Fruit fly (Drosophila melanogaster) whole organism, embryonic: ENCODE data around the gene CG14036.

Experiments
- Asciz ChIP-seq: fragments of 200-800 bp; sonication (Bioruptor generic); optimal IDR thresholded peaks from 2 replicates; lab custom pipeline; 2017; ENCODE audit warnings: missing biosample characterization, mild to moderate bottlenecking, missing genetic modification characterization, missing genetic modification reagents
- CG11504 ChIP-seq: fragments of 200-800 bp; sonication (Bioruptor generic); optimal IDR thresholded peaks from 3 replicates; lab custom pipeline; 2019; ENCODE audit warnings: missing biosample characterization, mild to moderate bottlenecking, missing genetic modification characterization, moderate library complexity
- CG11695 ChIP-seq: fragments of 200-800 bp; sonication (Bioruptor generic); IDR thresholded peaks from 3 replicates; pipeline ENCODE4 v1.3.6; 2022; ENCODE audit warnings: missing biosample characterization, missing genetic modification characterization
- CG12236 ChIP-seq: fragments of 200-800 bp; sonication (Bioruptor generic); optimal IDR thresholded peaks from 2 replicates; lab custom pipeline; 2016; ENCODE audit warnings: missing biosample characterization, missing genetic modification characterization
- CG12299 ChIP-seq: fragments of 200-800 bp; sonication (Bioruptor generic); optimal IDR thresholded peaks from 2 replicates; lab custom pipeline; 2018; ENCODE audit warnings: missing biosample characterization, mild to moderate bottlenecking, missing genetic modification characterization
- CG14441 ChIP-seq: fragments of 200-800 bp; sonication (Bioruptor generic); IDR thresholded peaks from 2 replicates; pipeline ENCODE4 v1.3.6; 2022; ENCODE audit warnings: missing biosample characterization, missing genetic modification characterization
- CG16815 ChIP-seq: fragments of 200-800 bp; sonication (Bioruptor generic); optimal IDR thresholded peaks from 3 replicates; lab custom pipeline; 2017; ENCODE audit warnings: missing biosample characterization, mild to moderate bottlenecking, missing genetic modification characterization
- CG17359 ChIP-seq: fragments of 200-800 bp; sonication (Bioruptor generic); optimal IDR thresholded peaks from 3 replicates; lab custom pipeline; 2018; ENCODE audit warnings: missing biosample characterization, mild to moderate bottlenecking, missing genetic modification characterization, moderate library complexity
- CG17612 ChIP-seq: fragments of 200-800 bp; sonication (Bioruptor generic); IDR thresholded peaks from 2 replicates; pipeline ENCODE4 v1.3.6; 2022; ENCODE audit warnings: missing biosample characterization, missing genetic modification characterization
- CG1832 ChIP-seq: fragments of 200-800 bp; sonication (Bioruptor generic); optimal IDR thresholded peaks from 2 replicates; lab custom pipeline; 2017; ENCODE audit warnings: missing biosample characterization, mild to moderate bottlenecking, missing genetic modification characterization, inconsistent platforms
- CG2202 ChIP-seq: fragments of 200-800 bp; sonication (Bioruptor generic); optimal IDR thresholded peaks from 2 replicates; lab custom pipeline; 2018; ENCODE audit warnings: missing biosample characterization, mild to moderate bottlenecking, missing genetic modification characterization
- CG30431 ChIP-seq: fragments of 200-800 bp; sonication (Bioruptor generic); optimal IDR thresholded peaks from 2 replicates; lab custom pipeline; 2017; ENCODE audit warnings: missing biosample characterization, missing genetic modification characterization
- CG31388 ChIP-seq: fragments of 200-800 bp; sonication (Bioruptor generic); optimal IDR thresholded peaks from 2 replicates; lab custom pipeline; 2016; ENCODE audit warnings: missing biosample characterization, missing genetic modification characterization
- CG3847 ChIP-seq: fragments of 200-800 bp; sonication (Bioruptor generic); IDR thresholded peaks from 2 replicates; pipeline ENCODE4 v1.3.6; 2022; ENCODE audit warnings: missing biosample characterization, missing genetic modification characterization
- CG4424 ChIP-seq: fragments of 200-800 bp; sonication (Bioruptor generic); optimal IDR thresholded peaks from 3 replicates; lab custom pipeline; 2016; ENCODE audit warnings: missing biosample characterization, missing genetic modification characterization
- CG4854 ChIP-seq: fragments of 200-800 bp; sonication (Bioruptor generic); optimal IDR thresholded peaks from 2 replicates; lab custom pipeline; 2016; ENCODE audit warnings: missing biosample characterization, missing genetic modification characterization, inconsistent platforms
- CG6765 ChIP-seq: fragments of 200-800 bp; sonication (Bioruptor generic); optimal IDR thresholded peaks from 3 replicates; lab custom pipeline; 2017; ENCODE audit warnings: missing biosample characterization, mild to moderate bottlenecking, missing genetic modification characterization
- CG7271 ChIP-seq: fragments of 200-800 bp; sonication (Bioruptor generic); optimal IDR thresholded peaks from 2 replicates; lab custom pipeline; 2018; ENCODE audit warnings: missing biosample characterization, mild to moderate bottlenecking, missing genetic modification characterization, moderate library complexity
- CG7357 ChIP-seq: fragments of 200-800 bp; sonication (Bioruptor generic); IDR thresholded peaks from 3 replicates; pipeline ENCODE4 v1.3.6; 2022; ENCODE audit warnings: missing biosample characterization, missing genetic modification characterization
- CG7963 ChIP-seq: fragments of 200-800 bp; sonication (Bioruptor generic); IDR thresholded peaks from 3 replicates; pipeline ENCODE4 v1.3.6; 2022; ENCODE audit warnings: missing biosample characterization, missing genetic modification characterization; ENCODE audit not compliant: partially characterized antibody
- Dp ChIP-seq: fragments of 200-800 bp; sonication (Bioruptor generic); optimal IDR thresholded peaks from 2 replicates; lab custom pipeline; 2018; ENCODE audit warnings: missing biosample characterization, mild to moderate bottlenecking, missing genetic modification characterization, moderate library complexity
- ERR ChIP-seq: fragments of 200-800 bp; sonication (Bioruptor generic); optimal IDR thresholded peaks from 2 replicates; lab custom pipeline; 2016; ENCODE audit warnings: missing biosample characterization, missing genetic modification characterization
- Fer1 ChIP-seq: fragments of 200-800 bp; sonication (Bioruptor generic); optimal IDR thresholded peaks from 2 replicates; lab custom pipeline; 2017; ENCODE audit warnings: missing biosample characterization, mild to moderate bottlenecking, missing genetic modification characterization
- H2.0 ChIP-seq: fragments of 200-800 bp; sonication (Bioruptor generic); IDR thresholded peaks from 2 replicates; pipeline ENCODE4 v1.3.6; 2022; ENCODE audit warnings: missing biosample characterization, missing genetic modification characterization
- HLHmδ ChIP-seq: fragments of 200-800 bp; sonication (Bioruptor generic); optimal IDR thresholded peaks from 2 replicates; lab custom pipeline; 2018; ENCODE audit warnings: missing biosample characterization, mild to moderate bottlenecking, missing genetic modification characterization, moderate library complexity
- Hey ChIP-seq: fragments of 200-800 bp; sonication (Bioruptor generic); optimal IDR thresholded peaks from 3 replicates; lab custom pipeline; 2018; ENCODE audit warnings: missing biosample characterization, mild to moderate bottlenecking, missing genetic modification characterization
- Lhr ChIP-seq: fragments of 200-800 bp; sonication (Bioruptor generic); optimal IDR thresholded peaks from 3 replicates; lab custom pipeline; 2017; ENCODE audit warnings: mild to moderate bottlenecking, missing biosample characterization, missing genetic modification reagents, missing genetic modification characterization
- Med ChIP-seq: fragments of 200-800 bp; sonication (Bioruptor generic); peaks from one replicate; lab custom pipeline; 2016; ENCODE audit warnings: missing biosample characterization, missing genetic modification characterization, mild to moderate bottlenecking, inconsistent platforms, moderate library complexity
- Neu2 ChIP-seq: fragments of 200-800 bp; sonication (Bioruptor generic); optimal IDR thresholded peaks from 3 replicates; lab custom pipeline; 2016; ENCODE audit warnings: missing biosample characterization, missing genetic modification characterization, borderline replicate concordance
- Opbp ChIP-seq: fragments of 200-800 bp; sonication (Bioruptor generic); IDR thresholded peaks from 3 replicates; pipeline ENCODE4 v1.3.6; 2022; ENCODE audit warnings: missing biosample characterization, missing genetic modification characterization; ENCODE audit not compliant: partially characterized antibody
- Six4 ChIP-seq: fragments of 200-800 bp; sonication (Bioruptor generic); optimal IDR thresholded peaks from 2 replicates; lab custom pipeline; 2016; ENCODE audit warnings: missing biosample characterization, missing genetic modification characterization
- Stat92E ChIP-seq, 3 experiments: fragments of >200 bp in 2 of 3; fragments of 200-800 bp in 1 of 3; sonication (Bioruptor generic) in 1 of 3; optimal IDR thresholded peaks; 2 replicates each; lab custom pipeline; 2017 to 2019; ENCODE audit warnings: missing biosample characterization in 3 of 3, missing genetic modification characterization in 3 of 3, mild to moderate bottlenecking in 1 of 3, moderate library complexity in 1 of 3
- bab2 ChIP-seq: fragments of 200-800 bp; sonication (Bioruptor generic); optimal IDR thresholded peaks from 2 replicates; lab custom pipeline; 2016; ENCODE audit warnings: missing biosample characterization, missing genetic modification characterization
- cas ChIP-seq: fragments of 200-800 bp; sonication (Bioruptor generic); IDR thresholded peaks from 2 replicates; pipeline ENCODE4 v1.3.6; 2022; ENCODE audit warnings: missing biosample characterization, missing genetic modification characterization
- crc ChIP-seq: fragments of 200-800 bp; sonication (Bioruptor generic); optimal IDR thresholded peaks from 2 replicates; lab custom pipeline; 2016; ENCODE audit warnings: missing biosample characterization, missing genetic modification characterization
- crp ChIP-seq, 2 experiments: fragments of 200-800 bp; sonication (Bioruptor generic); optimal IDR thresholded peaks; 2 replicates in 1 of 2; 3 replicates in 1 of 2; lab custom pipeline; 2017; ENCODE audit warnings: missing biosample characterization in 2 of 2, missing genetic modification characterization in 2 of 2, mild to moderate bottlenecking in 1 of 2, moderate library complexity in 1 of 2
- dati ChIP-seq: fragments of 200-800 bp; sonication (Bioruptor generic); IDR thresholded peaks from 2 replicates; pipeline ENCODE4 v1.3.6; 2022; ENCODE audit warnings: missing biosample characterization, missing genetic modification characterization
- dmrt11E ChIP-seq: fragments of 200-800 bp; sonication (Bioruptor generic); optimal IDR thresholded peaks from 3 replicates; lab custom pipeline; 2018; ENCODE audit warnings: missing biosample characterization, mild to moderate bottlenecking, missing genetic modification characterization, moderate library complexity
- dysf ChIP-seq: fragments of 200-800 bp; sonication (Bioruptor generic); IDR thresholded peaks from 3 replicates; pipeline ENCODE4 v1.3.6; 2022; ENCODE audit warnings: missing biosample characterization, missing genetic modification characterization
- fu2 ChIP-seq: fragments of 200-800 bp; sonication (Bioruptor generic); optimal IDR thresholded peaks from 2 replicates; lab custom pipeline; 2016; ENCODE audit warnings: missing biosample characterization, missing genetic modification characterization
- gem ChIP-seq: fragments of 200-800 bp; sonication (Bioruptor generic); optimal IDR thresholded peaks from 2 replicates; lab custom pipeline; 2019; ENCODE audit warnings: missing biosample characterization, mild to moderate bottlenecking, missing genetic modification characterization, moderate library complexity
- her ChIP-seq: fragments of 200-800 bp; sonication (Bioruptor generic); optimal IDR thresholded peaks from 2 replicates; lab custom pipeline; 2016; ENCODE audit warnings: missing biosample characterization, missing genetic modification characterization
- lilli ChIP-seq: fragments of 200-800 bp; sonication (Bioruptor generic); optimal IDR thresholded peaks from 3 replicates; lab custom pipeline; 2016; ENCODE audit warnings: missing biosample characterization, missing genetic modification characterization
- pb ChIP-seq: fragments of 200-800 bp; sonication (Bioruptor generic); optimal IDR thresholded peaks from 3 replicates; lab custom pipeline; 2016; ENCODE audit warnings: missing biosample characterization, missing genetic modification characterization
- pho ChIP-seq: fragments of 200-800 bp; sonication (Bioruptor generic); optimal IDR thresholded peaks from 2 replicates; lab custom pipeline; 2016; ENCODE audit warnings: missing biosample characterization, missing genetic modification characterization
- pzg ChIP-seq: fragments of 200-800 bp; sonication (Bioruptor generic); optimal IDR thresholded peaks from 3 replicates; lab custom pipeline; 2018; ENCODE audit warnings: missing biosample characterization, mild to moderate bottlenecking, missing genetic modification characterization, moderate library complexity
- sisA ChIP-seq: fragments of 200-800 bp; sonication (Bioruptor generic); IDR thresholded peaks from 2 replicates; pipeline ENCODE4 v1.3.6; 2022; ENCODE audit warnings: missing biosample characterization, missing genetic modification characterization
- slp2 ChIP-seq: fragments of 200-800 bp; sonication (Bioruptor generic); optimal IDR thresholded peaks from 2 replicates; lab custom pipeline; 2016; ENCODE audit warnings: missing biosample characterization, missing genetic modification characterization
- zfh2 ChIP-seq: fragments of 200-800 bp; sonication (Bioruptor generic); optimal IDR thresholded peaks from 2 replicates; lab custom pipeline; 2016; ENCODE audit warnings: missing biosample characterization, missing genetic modification characterization

Gene CG14036

DNA sequence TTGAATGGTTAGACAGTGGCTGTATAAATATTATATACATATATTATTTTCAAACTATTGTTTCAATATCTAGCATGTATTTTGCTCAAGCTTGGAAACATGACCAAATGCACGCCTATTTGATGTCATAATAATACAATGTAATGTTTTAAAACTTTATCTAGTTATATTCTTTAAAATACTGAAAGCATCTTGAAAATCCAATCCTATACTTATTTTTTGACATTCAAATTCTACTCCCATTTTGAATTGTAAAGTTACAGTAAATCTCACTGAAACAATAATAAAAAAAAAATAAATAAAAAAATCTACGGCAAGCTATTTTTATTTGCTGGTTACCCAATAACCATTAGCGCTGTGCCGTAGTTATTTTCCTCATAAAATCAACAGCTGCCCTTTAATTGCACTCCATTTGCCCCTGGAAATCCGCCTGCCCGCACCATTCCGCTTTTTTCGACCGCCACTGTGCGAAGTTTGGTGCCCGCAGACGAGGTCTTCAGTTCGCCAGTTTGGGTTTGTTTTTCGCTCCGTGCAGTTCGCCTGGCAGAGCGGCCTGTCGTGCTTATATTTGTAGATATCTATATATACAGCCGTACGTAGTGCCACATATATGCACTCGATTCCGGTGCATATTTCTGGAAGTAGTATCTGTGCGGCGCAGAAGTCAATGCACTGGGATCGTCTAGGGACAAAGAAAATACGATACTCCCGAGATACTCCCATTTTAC, 9.8 kb downstream of the CG14036 start (continued):
- TF ChIP-seq cas (GFP tag; lab: Robert Waterston, UW) (no peak), CG4424 (GFP tag; lab: Kevin White, UChicago) (peak; percentile 63), CG7271 (tag; lab: Kevin White, UChicago) (no peak), CG6765 (GFP tag; lab: Kevin White, UChicago) (peak; percentile 26), bab2 (no peak), Opbp (GFP tag; lab: Robert Waterston, UW) (0 out of 3 replicates have a peak, but pooled peaks have one; percentile 8), CG2202 (tag; lab: Kevin White, UChicago) (no peak), Stat92E (GFP tag; optimal IDR thresholded peaks at IDR 0.05; lab: Kevin White, UChicago) (no peak), CG12236 (peak; percentile 13), CG12299 (tag; lab: Kevin White, UChicago) (no peak), crp (GFP tag; optimal IDR thresholded peaks at IDR 0.05; lab: Kevin White, UChicago) (peak in 1 of 2 experiments; percentile 1), ERR (GFP tag; lab: Kevin White, UChicago) (no peak), dati (GFP tag; lab: Robert Waterston, UW) (no peak), CG11695 (GFP tag; lab: Robert Waterston, UW) (peak; percentile 57; the same call in 1 of the 3 replicates), CG17359 (tag; lab: Kevin White, UChicago) (peak; percentile 46), crc (no peak), CG7963 (GFP tag; lab: Robert Waterston, UW) (no peak), Fer1 (GFP tag; lab: Kevin White, UChicago) (peak; percentile 26), Hey (tag; lab: Kevin White, UChicago) (no peak), Neu2 (GFP tag; lab: Kevin White, UChicago) (no peak), sisA (GFP tag; lab: Robert Waterston, UW) (peak; percentile 35; the same call in 1 of the 2 replicates), dmrt11E (tag; lab: Kevin White, UChicago) (peak; percentile 31), Dp (GFP tag; lab: Kevin White, UChicago) (no peak), CG7357 (GFP tag; lab: Robert Waterston, UW) (no peak), CG14441 (GFP tag; lab: Robert Waterston, UW) (peak; percentile 67), pb (GFP tag; lab: Kevin White, UChicago) (no peak), slp2 (GFP tag; lab: Kevin White, UChicago) (no peak), CG16815 (GFP tag; lab: Kevin White, UChicago) (peak; percentile 1), Lhr (GFP tag; lab: Kevin White, UChicago) (no peak), Med (GFP tag; lab: Kevin White, UChicago) (peak; percentile 92), Six4 (GFP tag; lab: Kevin White, UChicago) (no peak), pzg (GFP tag; lab: Kevin White, UChicago) (no peak), CG30431 (no peak), Asciz (GFP tag; lab: Kevin White, UChicago) (peak; percentile 24), CG11504 (tag; lab: Kevin White, UChicago) (peak; percentile 79), dysf (peak; percentile 44; the same call in 1 of the 3 replicates), HLHmδ (no peak), CG1832 (GFP tag; lab: Kevin White, UChicago) (no peak), fu2 (GFP tag; lab: Kevin White, UChicago) (no peak), her (peak; percentile 34), CG31388 (no peak), lilli (GFP tag; lab: Kevin White, UChicago) (peak; percentile 57), CG17612 (GFP tag; lab: Robert Waterston, UW) (no peak), gem (tag; lab: Kevin White, UChicago) (peak; percentile 66), CG4854 (GFP tag; lab: Kevin White, UChicago) (no peak), H2.0 (GFP tag; lab: Robert Waterston, UW) (peak; percentile 44), zfh2 (GFP tag; lab: Kevin White, UChicago) (peak; percentile 15), CG3847 (GFP tag; lab: Robert Waterston, UW) (0 out of 2 replicates have a peak, but pooled peaks have one; percentile 40), pho (GFP tag; lab: Kevin White, UChicago) (no peak)
